Fruit fly (Drosophila melanogaster) Kc167 (cell line): ENCODE measurements around the gene CG7903.

Experiments used
- Myc ChIP-seq: fragments of >200 bp; optimal IDR thresholded peaks from 2 replicates; lab custom pipeline; 2017; ENCODE audit warnings: missing external identifiers
- Sin3A ChIP-seq: fragments of >200 bp; optimal IDR thresholded peaks from 2 replicates; lab custom pipeline; 2018; ENCODE audit warnings: missing external identifiers
- h ChIP-seq: fragments of >200 bp; optimal IDR thresholded peaks from 3 replicates; lab custom pipeline; 2018; ENCODE audit warnings: missing external identifiers
- insv ChIP-seq: fragments of >200 bp; optimal IDR thresholded peaks from 3 replicates; lab custom pipeline; 2018; ENCODE audit warnings: missing external identifiers
- psq ChIP-seq: fragments of >200 bp; optimal IDR thresholded peaks from 2 replicates; lab custom pipeline; 2017; ENCODE audit warnings: missing external identifiers
- ttk ChIP-seq: sonication (Bioruptor generic); optimal IDR thresholded peaks from 2 replicates; lab custom pipeline; 2017; ENCODE audit warnings: missing external identifiers

Gene CG7903

dm6 chr3R:29959329-29959728 is 35.7 kb downstream of the CG7903 start:
- TF ChIP-seq insv (lab: Kevin White, UChicago) (no peak), ttk (lab: Kevin White, UChicago) (no peak), Sin3A (lab: Kevin White, UChicago) (no peak), h (lab: Kevin White, UChicago) (no peak), Myc (lab: Kevin White, UChicago) (no peak), psq (lab: Kevin White, UChicago) (no peak)
